Worm (Caenorhabditis elegans): Measurements from ENCODE around the gene algn-11.

The algn-11 gene

DNA sequence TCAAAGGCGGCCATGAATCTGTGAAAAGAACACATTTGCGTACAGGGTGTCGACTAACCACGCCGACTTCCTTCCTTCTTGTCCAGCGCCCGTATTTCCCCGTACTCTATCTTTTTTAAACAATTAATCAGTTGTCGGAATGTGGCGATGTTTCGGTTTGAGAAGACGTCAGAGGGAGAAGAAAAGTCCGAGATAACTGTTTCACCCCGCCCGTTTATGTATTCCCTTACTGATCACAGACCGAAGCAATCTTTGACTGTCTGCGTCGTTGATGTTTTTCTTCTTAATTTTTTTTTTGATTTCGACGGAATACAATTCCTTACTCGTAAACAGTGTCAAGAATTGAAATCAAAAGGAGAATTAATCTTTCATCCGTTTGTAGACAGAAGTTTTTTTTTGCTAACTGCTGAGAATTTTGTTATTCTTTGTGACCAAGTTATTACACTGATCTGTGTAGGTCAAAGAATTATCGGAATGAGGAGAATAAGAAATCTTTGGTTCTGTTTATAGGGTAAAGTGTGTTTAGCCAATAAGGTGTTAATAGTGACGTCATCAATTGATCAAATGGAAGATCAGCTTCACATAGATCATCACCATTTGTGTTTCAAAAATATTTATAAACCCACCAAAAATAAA, 6.8 kb upstream of the algn-11 start (continued):
- TF ChIP-seq ceh-62 (tag; optimal IDR thresholded peaks at IDR 0.05) (no peak), ctbp-1 (GFP tag; IDR thresholded peaks at IDR 0.05) (no peak), spr-1 (tag; optimal IDR thresholded peaks at IDR 0.05) (no peak), ceh-44 (GFP tag; IDR thresholded peaks at IDR 0.05) (no peak), spr-3 (GFP tag; optimal IDR thresholded peaks at IDR 0.05) (no peak), F10B5.3 (tag; optimal IDR thresholded peaks at IDR 0.05) (no peak), aha-1 (tag) (no peak), nhr-42 (GFP tag; IDR thresholded peaks at IDR 0.05) (no peak), dmd-9 (GFP tag; IDR thresholded peaks at IDR 0.05) (no peak), zip-11 (GFP tag; IDR thresholded peaks at IDR 0.05) (no peak), nhr-102 (tag; optimal IDR thresholded peaks at IDR 0.05) (no peak), hlh-11 (tag; optimal IDR thresholded peaks at IDR 0.05) (peak; percentile 10), aly-2 (tag; optimal IDR thresholded peaks at IDR 0.05) (no peak), nhr-11 (tag; optimal IDR thresholded peaks at IDR 0.05) (no peak), nhr-41 (GFP tag; IDR thresholded peaks at IDR 0.05) (no peak), nhr-25 (tag; optimal IDR thresholded peaks at IDR 0.05; ENCODE audit: borderline replicate concordance, insufficient read depth) (no peak), unc-62 (GFP tag; optimal IDR thresholded peaks at IDR 0.05 in 1 of 2) (peak in 1 of 2 experiments; percentile 93), unc-62 (tag; optimal IDR thresholded peaks at IDR 0.05) (no peak), nhr-111 (GFP tag; optimal IDR thresholded peaks at IDR 0.05) (no peak), egl-27 (tag; optimal IDR thresholded peaks at IDR 0.05) (no peak), nhr-77 (tag; optimal IDR thresholded peaks at IDR 0.05) (no peak), F49E8.2 (tag; optimal IDR thresholded peaks at IDR 0.05; ENCODE audit: borderline replicate concordance) (no peak), vab-7 (GFP tag; IDR thresholded peaks at IDR 0.05) (no peak), mep-1 (tag; optimal IDR thresholded peaks at IDR 0.05) (peak; percentile 22), ztf-11 (tag; optimal IDR thresholded peaks at IDR 0.05) (no peak), daf-12 (tag; optimal IDR thresholded peaks at IDR 0.05) (no peak), mes-2 (tag; optimal IDR thresholded peaks at IDR 0.05; ENCODE audit: poor library complexity, severe bottlenecking) (peak; percentile 18), tra-1 (GFP tag; IDR thresholded peaks at IDR 0.05) (no peak), saeg-2 (GFP tag; IDR thresholded peaks at IDR 0.05) (no peak), lsy-2 (tag; optimal IDR thresholded peaks at IDR 0.05) (peak in 1 of 2 experiments; percentile 4), ceh-20 (GFP tag; IDR thresholded peaks at IDR 0.05) (no peak), nhr-76 (tag; optimal IDR thresholded peaks at IDR 0.05) (no peak), hlh-30 (tag; optimal IDR thresholded peaks at IDR 0.05; ENCODE audit: insufficient read depth) (no peak), F37D6.2 (tag; optimal IDR thresholded peaks at IDR 0.05) (no peak), T20F7.1 (GFP tag; optimal IDR thresholded peaks at IDR 0.05) (peak; percentile 19), ceh-82 (tag; optimal IDR thresholded peaks at IDR 0.05) (no peak), snpc-4 (tag; optimal IDR thresholded peaks at IDR 0.05) (no peak), mdl-1 (tag; optimal IDR thresholded peaks at IDR 0.05) (peak in 1 of 2 experiments; percentile 27), mdt-29 (GFP tag; IDR thresholded peaks at IDR 0.05) (no peak), snpc-1.2 (GFP tag; IDR thresholded peaks at IDR 0.05) (no peak), ces-1 (GFP tag; optimal IDR thresholded peaks at IDR 0.05) (no peak), mxl-3 (GFP tag; optimal IDR thresholded peaks at IDR 0.05) (peak; percentile 24), dmd-6 (GFP tag; IDR thresholded peaks at IDR 0.05) (peak; percentile 33; the same call in 1 of the 2 replicates), dve-1 (tag; optimal IDR thresholded peaks at IDR 0.05; ENCODE audit: insufficient read depth) (peak; percentile 1), attf-4 (tag; optimal IDR thresholded peaks at IDR 0.05) (no peak), cey-2 (tag; optimal IDR thresholded peaks at IDR 0.05; ENCODE audit: borderline replicate concordance, insufficient read depth) (no peak), D1046.2 (GFP tag; IDR thresholded peaks at IDR 0.05) (no peak), ZK546.5 (tag; optimal IDR thresholded peaks at IDR 0.05) (no peak), madf-5 (GFP tag; IDR thresholded peaks at IDR 0.05) (no peak)

Data from whole organism, L4 larva.